Fruit fly (Drosophila melanogaster) whole organism, embryonic: ENCODE data around the gene cdi.

Experiments used
- CG15011 ChIP-seq: fragments of 200-800 bp; sonication (Bioruptor generic); optimal IDR thresholded peaks from 3 replicates; lab custom pipeline; 2018; ENCODE audit warnings: missing biosample characterization, mild to moderate bottlenecking, missing genetic modification characterization
- Ptx1 ChIP-seq: fragments of 200-800 bp; sonication (Bioruptor generic); IDR thresholded peaks from 2 replicates; pipeline ENCODE4 v1.3.6; 2022; ENCODE audit warnings: missing biosample characterization, missing genetic modification characterization
- crp ChIP-seq, 2 experiments: fragments of 200-800 bp; sonication (Bioruptor generic); optimal IDR thresholded peaks; 2 replicates in 1 of 2; 3 replicates in 1 of 2; lab custom pipeline; 2017; ENCODE audit warnings: missing biosample characterization in 2 of 2, missing genetic modification characterization in 2 of 2, mild to moderate bottlenecking in 1 of 2, moderate library complexity in 1 of 2
- eyg ChIP-seq: fragments of 200-800 bp; sonication (Bioruptor generic); optimal IDR thresholded peaks from 3 replicates; lab custom pipeline; 2016; ENCODE audit warnings: missing biosample characterization, missing genetic modification characterization
- gce ChIP-seq: fragments of 200-800 bp; sonication (Bioruptor generic); IDR thresholded peaks from 3 replicates; pipeline ENCODE4 v1.3.6; 2022; ENCODE audit warnings: missing biosample characterization, missing genetic modification characterization
- jigr1 ChIP-seq: fragments of 200-800 bp; sonication (Bioruptor generic); IDR thresholded peaks from 3 replicates; pipeline ENCODE4 v1.3.6; 2022; ENCODE audit warnings: missing biosample characterization, missing genetic modification characterization
- nerfin-2 ChIP-seq: fragments of 200-800 bp; sonication (Bioruptor generic); IDR thresholded peaks from 2 replicates; pipeline ENCODE4 v1.3.6; 2022; ENCODE audit warnings: missing biosample characterization, missing genetic modification characterization; ENCODE audit not compliant: partially characterized antibody
- stc ChIP-seq: fragments of 200-800 bp; sonication (Bioruptor generic); IDR thresholded peaks from 2 replicates; pipeline ENCODE4 v1.3.6; 2022; ENCODE audit warnings: missing biosample characterization, missing genetic modification characterization

DNA sequence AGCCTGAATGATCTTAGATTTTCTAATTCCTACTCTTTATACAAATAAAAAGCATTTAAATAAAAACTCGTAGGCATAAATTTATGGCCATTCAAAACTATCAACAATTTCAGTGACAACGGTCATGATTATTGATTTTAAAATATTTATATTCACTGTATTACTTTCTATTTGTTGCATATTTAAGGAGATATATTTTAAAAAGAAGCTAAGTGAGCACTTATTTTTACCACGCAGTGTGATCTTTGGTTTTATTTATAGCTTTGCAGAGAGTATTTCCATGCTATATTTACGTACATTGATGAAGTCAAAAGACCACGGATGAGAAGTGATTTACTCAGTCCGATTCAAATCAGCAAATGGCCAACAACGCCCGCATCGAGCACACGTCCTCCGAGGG lies 69.3 kb downstream of the cdi start, which contains the start of gene CG14285:
- TF ChIP-seq nerfin-2 (GFP tag; lab: Robert Waterston, UW) (no peak), jigr1 (GFP tag; lab: Robert Waterston, UW) (no peak), Ptx1 (GFP tag; lab: Robert Waterston, UW) (no peak), stc (GFP tag; lab: Robert Waterston, UW) (no peak), CG15011 (GFP tag; lab: Kevin White, UChicago) (no peak), eyg (GFP tag; lab: Kevin White, UChicago) (no peak), gce (GFP tag; lab: Robert Waterston, UW) (no peak), crp (GFP tag; optimal IDR thresholded peaks at IDR 0.05; lab: Kevin White, UChicago) (no peak)
